Fruit fly (Drosophila melanogaster) whole organism, prepupa: ENCODE measurements around the gene CG14684.

Experiments
- Blimp-1 ChIP-seq: fragments of 200-800 bp; sonication (Bioruptor generic); optimal IDR thresholded peaks from 3 replicates; lab custom pipeline; 2017; ENCODE audit warnings: missing biosample characterization, missing genetic modification characterization, mild to moderate bottlenecking, moderate library complexity, missing genetic modification reagents
- CG10669 ChIP-seq: fragments of 200-800 bp; sonication (Bioruptor generic); optimal IDR thresholded peaks from 3 replicates; lab custom pipeline; 2018; ENCODE audit warnings: missing biosample characterization, mild to moderate bottlenecking, missing genetic modification characterization, moderate library complexity
- CG11294 ChIP-seq: fragments of 200-800 bp; sonication (Bioruptor generic); IDR thresholded peaks from 2 replicates; pipeline ENCODE4 v1.3.6; 2022; ENCODE audit warnings: missing biosample characterization, missing genetic modification characterization
- CG11762 ChIP-seq: fragments of 200-800 bp; sonication (Bioruptor generic); optimal IDR thresholded peaks from 3 replicates; lab custom pipeline; 2016; ENCODE audit warnings: missing biosample characterization, missing genetic modification characterization; ENCODE audit not compliant: insufficient read depth
- CG11902 ChIP-seq: fragments of 200-800 bp; sonication (Bioruptor generic); optimal IDR thresholded peaks from 3 replicates; lab custom pipeline; 2016; ENCODE audit warnings: missing biosample characterization, missing genetic modification characterization
- CG1621 ChIP-seq: fragments of 200-800 bp; sonication (Bioruptor generic); optimal IDR thresholded peaks from 3 replicates; lab custom pipeline; 2018; ENCODE audit warnings: missing biosample characterization, mild to moderate bottlenecking, missing genetic modification characterization
- CG16779 ChIP-seq: fragments of 200-800 bp; sonication (Bioruptor generic); optimal IDR thresholded peaks from 3 replicates; lab custom pipeline; 2017; ENCODE audit warnings: missing biosample characterization, mild to moderate bottlenecking, missing genetic modification characterization
- CG3032 ChIP-seq: fragments of 200-800 bp; optimal IDR thresholded peaks from 2 replicates; lab custom pipeline; 2019; ENCODE audit warnings: missing biosample characterization, mild to moderate bottlenecking, missing genetic modification characterization, moderate library complexity
- CG31627 ChIP-seq: fragments of 200-800 bp; sonication (Bioruptor generic); optimal IDR thresholded peaks from 3 replicates; lab custom pipeline; 2016; ENCODE audit warnings: missing biosample characterization, missing genetic modification characterization
- CG34406 ChIP-seq: fragments of 200-800 bp; sonication (Bioruptor generic); optimal IDR thresholded peaks from 3 replicates; lab custom pipeline; 2016; ENCODE audit warnings: missing biosample characterization, missing genetic modification characterization
- CG3919 ChIP-seq: fragments of 200-800 bp; sonication (Bioruptor generic); optimal IDR thresholded peaks from 3 replicates; lab custom pipeline; 2016; ENCODE audit warnings: missing biosample characterization, missing genetic modification characterization
- CG4318 ChIP-seq: fragments of 200-800 bp; sonication (Bioruptor generic); optimal IDR thresholded peaks from 3 replicates; lab custom pipeline; 2017; ENCODE audit warnings: missing biosample characterization, mild to moderate bottlenecking, missing genetic modification characterization
- CG6163 ChIP-seq: fragments of 200-800 bp; sonication (Bioruptor generic); IDR thresholded peaks from 3 replicates; pipeline ENCODE4 v1.3.6; 2022; ENCODE audit warnings: missing biosample characterization, missing genetic modification characterization
- CG6276 ChIP-seq: fragments of 200-800 bp; sonication (Bioruptor generic); optimal IDR thresholded peaks from 2 replicates; lab custom pipeline; 2017; ENCODE audit warnings: missing biosample characterization, mild to moderate bottlenecking, missing genetic modification characterization
- CG6792 ChIP-seq: fragments of 200-800 bp; sonication (Bioruptor generic); optimal IDR thresholded peaks from 3 replicates; lab custom pipeline; 2016; ENCODE audit warnings: missing biosample characterization, missing genetic modification characterization
- CG6854 ChIP-seq: fragments of 200-800 bp; sonication (Bioruptor generic); optimal IDR thresholded peaks from 2 replicates; lab custom pipeline; 2017; ENCODE audit warnings: missing biosample characterization, mild to moderate bottlenecking, missing genetic modification characterization
- CG7368 ChIP-seq: fragments of 200-800 bp; sonication (Bioruptor generic); optimal IDR thresholded peaks from 3 replicates; lab custom pipeline; 2016; ENCODE audit warnings: missing biosample characterization, missing genetic modification characterization
- CG8319 ChIP-seq: fragments of 200-800 bp; sonication (Bioruptor generic); optimal IDR thresholded peaks from 3 replicates; lab custom pipeline; 2016; ENCODE audit warnings: missing biosample characterization, missing genetic modification characterization
- CG9139 ChIP-seq: fragments of 200-800 bp; sonication (Bioruptor generic); optimal IDR thresholded peaks from 3 replicates; lab custom pipeline; 2017; ENCODE audit warnings: missing biosample characterization, mild to moderate bottlenecking, missing genetic modification characterization
- Eip75B ChIP-seq: fragments of 200-800 bp; sonication (Bioruptor generic); optimal IDR thresholded peaks from 3 replicates; lab custom pipeline; 2016; ENCODE audit warnings: missing biosample characterization, missing genetic modification characterization
- Eip78C ChIP-seq: fragments of 200-800 bp; sonication (Bioruptor generic); peaks from one replicate; lab custom pipeline; 2016; ENCODE audit warnings: missing biosample characterization, missing genetic modification characterization
- Eip93F ChIP-seq: fragments of 200-800 bp; sonication (Bioruptor generic); optimal IDR thresholded peaks from 2 replicates; lab custom pipeline; 2016; ENCODE audit warnings: missing biosample characterization, mild to moderate bottlenecking, missing genetic modification characterization
- Ets21C ChIP-seq: fragments of 200-800 bp; sonication (Bioruptor generic); optimal IDR thresholded peaks from 3 replicates; lab custom pipeline; 2016; ENCODE audit warnings: missing biosample characterization, missing genetic modification characterization
- Ets96B ChIP-seq: fragments of 200-800 bp; optimal IDR thresholded peaks from 2 replicates; lab custom pipeline; 2019; ENCODE audit warnings: missing biosample characterization, mild to moderate bottlenecking, missing genetic modification characterization, moderate library complexity
- Gug ChIP-seq: fragments of 200-800 bp; sonication (Bioruptor generic); IDR thresholded peaks from 2 replicates; pipeline ENCODE4 v1.3.6; 2022; ENCODE audit warnings: missing biosample characterization, missing genetic modification characterization
- Hr39 ChIP-seq: fragments of 200-800 bp; sonication (Bioruptor generic); optimal IDR thresholded peaks from 2 replicates; lab custom pipeline; 2016; ENCODE audit warnings: missing biosample characterization, missing genetic modification characterization
- Hr4 ChIP-seq: fragments of 200-800 bp; sonication (Bioruptor generic); optimal IDR thresholded peaks from 3 replicates; lab custom pipeline; 2016; ENCODE audit warnings: missing biosample characterization, missing genetic modification characterization
- Lpt ChIP-seq: fragments of 200-800 bp; sonication (Bioruptor generic); optimal IDR thresholded peaks from 3 replicates; lab custom pipeline; 2016; ENCODE audit warnings: missing biosample characterization, missing genetic modification characterization
- Smox ChIP-seq: fragments of 200-800 bp; sonication (Bioruptor generic); optimal IDR thresholded peaks from 3 replicates; lab custom pipeline; 2016; ENCODE audit warnings: missing biosample characterization, missing genetic modification characterization
- Sox102F ChIP-seq: fragments of 200-800 bp; sonication (Bioruptor generic); optimal IDR thresholded peaks from 2 replicates; lab custom pipeline; 2016; ENCODE audit warnings: missing biosample characterization, mild to moderate bottlenecking, missing genetic modification characterization
- Sox14 ChIP-seq: fragments of 200-800 bp; sonication (Bioruptor generic); optimal IDR thresholded peaks from 3 replicates; lab custom pipeline; 2016; ENCODE audit warnings: missing biosample characterization, missing genetic modification characterization
- Sox15 ChIP-seq: fragments of 200-800 bp; sonication (Bioruptor generic); optimal IDR thresholded peaks from 3 replicates; lab custom pipeline; 2016; ENCODE audit warnings: missing biosample characterization, missing genetic modification characterization
- achi ChIP-seq: fragments of 200-800 bp; sonication (Bioruptor generic); optimal IDR thresholded peaks from 3 replicates; lab custom pipeline; 2016; ENCODE audit warnings: missing biosample characterization, missing genetic modification characterization
- dsx ChIP-seq: fragments of 200-800 bp; optimal IDR thresholded peaks from 3 replicates; lab custom pipeline; 2019; ENCODE audit warnings: missing biosample characterization, mild to moderate bottlenecking, missing genetic modification characterization, moderate library complexity; ENCODE audit not compliant: poor library complexity, severe bottlenecking
- eg ChIP-seq: fragments of 200-800 bp; sonication (Bioruptor generic); IDR thresholded peaks from 3 replicates; pipeline ENCODE4 v1.3.6; 2022; ENCODE audit warnings: missing biosample characterization, missing genetic modification characterization
- esn ChIP-seq: fragments of 200-800 bp; sonication (Bioruptor generic); optimal IDR thresholded peaks from 2 replicates; lab custom pipeline; 2016; ENCODE audit warnings: missing biosample characterization, mild to moderate bottlenecking, missing genetic modification characterization, moderate library complexity
- fd59A ChIP-seq: fragments of 200-800 bp; sonication (Bioruptor generic); optimal IDR thresholded peaks from 2 replicates; lab custom pipeline; 2017; ENCODE audit warnings: missing biosample characterization, mild to moderate bottlenecking, missing genetic modification characterization, missing genetic modification reagents
- fd85E ChIP-seq: fragments of 200-800 bp; sonication (Bioruptor generic); optimal IDR thresholded peaks from 3 replicates; lab custom pipeline; 2016; ENCODE audit warnings: missing biosample characterization, missing genetic modification characterization
- lz ChIP-seq: fragments of 200-800 bp; sonication (Bioruptor generic); optimal IDR thresholded peaks from 3 replicates; lab custom pipeline; 2016; ENCODE audit warnings: missing biosample characterization, missing genetic modification characterization
- net ChIP-seq: fragments of 200-800 bp; sonication (Bioruptor generic); optimal IDR thresholded peaks from 3 replicates; lab custom pipeline; 2016; ENCODE audit warnings: missing biosample characterization, missing genetic modification characterization
- pdm3 ChIP-seq: fragments of 200-800 bp; sonication (Bioruptor generic); optimal IDR thresholded peaks from 3 replicates; lab custom pipeline; 2016; ENCODE audit warnings: missing biosample characterization, missing genetic modification characterization
- salr ChIP-seq, 2 experiments: fragments of 200-800 bp; sonication (Bioruptor generic); optimal IDR thresholded peaks; 3 replicates each; lab custom pipeline; 2016 to 2018; ENCODE audit warnings: missing biosample characterization in 2 of 2, missing genetic modification characterization in 2 of 2, mild to moderate bottlenecking in 1 of 2
- spab ChIP-seq: fragments of 200-800 bp; sonication (Bioruptor generic); optimal IDR thresholded peaks from 2 replicates; lab custom pipeline; 2017; ENCODE audit warnings: missing biosample characterization, mild to moderate bottlenecking, missing genetic modification characterization, missing genetic modification reagents
- ss ChIP-seq, 2 experiments: fragments of 200-800 bp; sonication (Bioruptor generic); optimal IDR thresholded peaks; 2 replicates in 1 of 2; 3 replicates in 1 of 2; lab custom pipeline; 2017 to 2018; ENCODE audit warnings: mild to moderate bottlenecking in 2 of 2, missing biosample characterization in 2 of 2, missing genetic modification characterization in 2 of 2, moderate library complexity in 1 of 2
- svp ChIP-seq: fragments of 200-800 bp; sonication (Bioruptor generic); peaks from one replicate; lab custom pipeline; 2016; ENCODE audit warnings: missing biosample characterization, missing genetic modification characterization
- topi ChIP-seq: fragments of 200-800 bp; sonication (Bioruptor generic); optimal IDR thresholded peaks from 3 replicates; lab custom pipeline; 2016; ENCODE audit warnings: missing biosample characterization, missing genetic modification characterization
- vri ChIP-seq: fragments of 200-800 bp; sonication (Bioruptor generic); optimal IDR thresholded peaks from 3 replicates; lab custom pipeline; 2016; ENCODE audit warnings: missing biosample characterization, mild to moderate bottlenecking, missing genetic modification characterization

CG14684 gene

DNA sequence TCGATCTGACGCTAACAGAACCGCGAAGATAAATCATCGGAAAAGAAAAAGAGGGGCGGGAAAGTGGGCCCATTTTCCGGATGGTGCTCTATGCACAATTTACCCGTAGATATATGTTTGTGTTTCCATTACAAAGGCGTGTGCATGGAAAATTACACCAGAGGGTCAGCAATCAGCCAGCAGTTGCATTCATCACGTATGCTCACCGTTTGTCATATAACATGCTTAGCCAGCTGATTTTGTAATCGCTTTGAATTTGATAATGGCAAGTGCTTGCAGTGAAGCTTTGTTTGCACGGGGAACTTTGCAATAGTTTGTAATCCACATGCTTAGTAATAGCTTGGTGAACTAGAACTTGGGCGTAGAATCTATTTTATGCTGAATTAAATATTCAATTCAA, 26.9 kb upstream of the CG14684 start:
- no peak for TF ChIP-seq CG6854 (GFP tag; lab: Kevin White, UChicago)
- TF ChIP-seq Hr39 (GFP tag; lab: Kevin White, UChicago) = no peak
- TF ChIP-seq CG16779 (tag; lab: Kevin White, UChicago) = no peak
- TF ChIP-seq CG3919 (GFP tag; lab: Kevin White, UChicago) = no peak
- TF ChIP-seq svp (GFP tag; lab: Kevin White, UChicago) = peak; percentile 50
- no peak for TF ChIP-seq Eip78C (GFP tag; lab: Kevin White, UChicago)

DNA sequence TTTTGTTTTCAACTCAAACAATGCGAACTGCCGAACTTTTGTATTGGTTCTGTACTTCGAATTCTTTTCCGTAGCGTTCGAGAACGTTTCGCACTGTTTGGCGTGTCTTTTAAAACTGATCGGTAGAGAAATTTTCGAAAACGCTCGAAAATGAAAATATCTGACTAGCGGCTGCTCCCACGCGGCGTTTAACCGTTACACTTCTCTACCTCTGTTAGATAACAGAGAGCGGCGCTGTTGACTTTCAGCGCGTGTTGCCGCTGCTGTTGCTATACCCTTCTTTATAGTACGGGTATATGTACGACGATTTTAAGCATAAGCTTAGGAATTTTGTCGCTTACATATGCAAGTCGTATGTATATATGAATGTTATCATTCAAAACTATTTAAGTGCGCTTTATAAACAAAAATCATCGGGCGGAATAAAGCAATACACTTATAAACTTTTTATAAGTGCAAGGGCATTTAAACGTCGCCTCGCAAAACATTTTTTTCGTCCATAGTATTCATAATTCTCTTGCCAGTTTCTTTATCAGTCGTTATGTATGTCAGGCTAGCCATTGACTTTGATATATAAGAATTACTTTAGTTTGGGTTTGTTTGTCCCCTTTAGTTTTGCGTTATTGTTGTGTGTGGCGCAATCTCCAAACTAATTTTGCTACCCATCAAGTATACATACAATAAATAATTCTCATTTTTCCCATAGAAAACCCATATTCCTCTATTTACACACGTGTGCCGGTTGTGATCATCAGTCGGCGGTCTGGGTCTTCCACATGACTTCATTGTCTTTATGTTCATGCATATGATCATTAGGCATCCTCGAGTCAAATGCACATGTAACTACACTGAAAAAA, 25.7 kb upstream of the CG14684 start, which contains the start of gene Phyhd1:
Gene Phyhd1, minus strand, starts transcription at position 101 of the 857 bp plus-strand sequence.
- TF ChIP-seq dsx (peak; percentile 59), CG7368 (peak; percentile 67), CG3919 (GFP tag; lab: Kevin White, UChicago) (peak; percentile 88), CG16779 (tag; lab: Kevin White, UChicago) (peak; percentile 66), CG6854 (GFP tag; lab: Kevin White, UChicago) (no peak), svp (GFP tag; lab: Kevin White, UChicago) (peak; percentile 90), Ets96B (peak; percentile 75), lz (peak; percentile 83), CG10669 (GFP tag; lab: Kevin White, UChicago) (peak; percentile 78), fd85E (GFP tag; lab: Kevin White, UChicago) (peak; percentile 32), Smox (peak; percentile 70), CG6792 (GFP tag; lab: Kevin White, UChicago) (peak; percentile 88), CG4318 (peak; percentile 78), CG6163 (GFP tag; lab: Robert Waterston, UW) (peak; percentile 89), CG6276 (peak; percentile 77), CG34406 (GFP tag; lab: Kevin White, UChicago) (peak; percentile 85), pdm3 (peak; percentile 91), achi (GFP tag; lab: Kevin White, UChicago) (peak; percentile 84), CG1621 (tag; lab: Kevin White, UChicago) (peak; percentile 80), topi (GFP tag; lab: Kevin White, UChicago) (peak; percentile 85), net (peak; percentile 81), Eip93F (no peak), CG9139 (GFP tag; lab: Kevin White, UChicago) (peak; percentile 34), CG11294 (GFP tag; lab: Robert Waterston, UW) (peak; percentile 66), CG11762 (peak; percentile 80), Eip75B (peak; percentile 87), vri (GFP tag; lab: Kevin White, UChicago) (peak; percentile 82), Gug (GFP tag; lab: Robert Waterston, UW) (peak; percentile 74), CG11902 (peak; percentile 79), Hr4 (GFP tag; lab: Kevin White, UChicago) (peak; percentile 88), ss (GFP tag; optimal IDR thresholded peaks at IDR 0.05; lab: Kevin White, UChicago) (peak; percentile 55 to 57), spab (GFP tag; lab: Kevin White, UChicago) (peak; percentile 59), CG8319 (GFP tag; lab: Kevin White, UChicago) (peak; percentile 81), CG3032 (tag; lab: Kevin White, UChicago) (peak; percentile 68), esn (GFP tag; lab: Kevin White, UChicago) (peak; percentile 88), CG31627 (GFP tag; lab: Kevin White, UChicago) (peak; percentile 89), salr (GFP tag; optimal IDR thresholded peaks at IDR 0.05; lab: Kevin White, UChicago) (peak; percentile 72 to 73), Sox15 (GFP tag; lab: Kevin White, UChicago) (peak; percentile 78), eg (peak; percentile 90), Blimp-1 (GFP tag; lab: Kevin White, UChicago) (no peak), Lpt (GFP tag; lab: Kevin White, UChicago) (peak; percentile 79), Sox14 (GFP tag; lab: Kevin White, UChicago) (peak; percentile 89), fd59A (GFP tag; lab: Kevin White, UChicago) (peak; percentile 78), Sox102F (peak; percentile 81), Eip78C (GFP tag; lab: Kevin White, UChicago) (peak; percentile 98), Ets21C (GFP tag; lab: Kevin White, UChicago) (peak; percentile 79)
